Fruit fly (Drosophila melanogaster): ENCODE data around the gene CG3306.

The CG3306 gene

dm6 chr3L:9614589-9615442 is 13.5 kb downstream of the CG3306 start, which contains the start of gene LanB2:
TSS of gene LanB2 (plus strand) at chr3L:9614914.
- TF ChIP-seq Ets98B (GFP tag; IDR thresholded peaks at IDR 0.05) (peak; percentile 66; the same call in 1 of the 2 replicates), Pif1A (GFP tag; optimal IDR thresholded peaks at IDR 0.05) (peak; percentile 15), CG8159 (tag; optimal IDR thresholded peaks at IDR 0.05) (peak; percentile 37), rn (GFP tag; IDR thresholded peaks at IDR 0.05) (no peak), D1 (tag; optimal IDR thresholded peaks at IDR 0.05) (no peak), EcR (GFP tag; optimal IDR thresholded peaks at IDR 0.05) (peak; percentile 81), gl (tag; optimal IDR thresholded peaks at IDR 0.05) (peak; percentile 23), Snoo (tag; optimal IDR thresholded peaks at IDR 0.05) (no peak), CG15710 (tag; optimal IDR thresholded peaks at IDR 0.05) (peak; percentile 1), fd96Ca (GFP tag; IDR thresholded peaks at IDR 0.05) (peak; percentile 59; the same call in 1 of the 3 replicates), CG12605 (GFP tag; IDR thresholded peaks at IDR 0.05) (0 out of 2 replicates have a peak, but pooled peaks have one; percentile 13)

DNA sequence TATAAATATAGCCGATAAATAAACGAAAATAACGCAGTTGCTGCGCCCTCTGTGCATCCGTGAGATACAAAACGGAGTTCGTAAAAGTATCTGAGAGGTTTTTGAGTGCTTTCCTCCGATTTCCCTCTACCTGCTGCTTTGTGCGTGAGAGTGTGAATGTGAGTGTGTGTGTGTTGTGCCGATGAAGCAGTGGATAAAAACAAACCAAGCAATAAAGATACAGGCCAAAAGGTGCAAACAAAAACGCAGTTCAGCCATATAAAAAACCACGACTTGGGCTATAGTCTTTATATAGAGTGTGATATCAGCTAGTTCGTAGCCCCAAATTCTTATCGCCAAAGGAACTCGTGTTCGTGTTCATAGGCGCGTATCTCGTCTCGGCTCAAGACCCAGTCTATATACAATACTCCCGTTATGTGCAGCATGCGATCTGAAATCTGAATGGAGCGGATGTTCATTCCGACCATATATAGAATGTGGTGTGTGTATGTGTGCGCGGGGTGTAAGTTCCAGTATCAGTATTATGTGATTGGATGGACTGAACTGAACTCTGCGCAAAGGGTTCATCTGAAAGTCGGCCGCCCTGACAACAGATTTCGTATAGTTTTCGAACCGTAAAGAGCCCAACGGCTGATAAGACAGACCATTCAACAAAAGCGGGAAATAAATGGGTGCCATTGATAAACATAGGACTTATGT is 14.3 kb downstream of the CG3306 start:
- no peak for TF ChIP-seq Pif1B (GFP tag; optimal IDR thresholded peaks at IDR 0.05)
- no peak for TF ChIP-seq CG13204 (GFP tag; optimal IDR thresholded peaks at IDR 0.05)
- TF ChIP-seq D1 (tag; optimal IDR thresholded peaks at IDR 0.05), result no peak
- no peak for TF ChIP-seq CG32121 (GFP tag; IDR thresholded peaks at IDR 0.05)
- no peak for TF ChIP-seq CG15710 (tag; optimal IDR thresholded peaks at IDR 0.05)
- TF ChIP-seq EcR (GFP tag; optimal IDR thresholded peaks at IDR 0.05), result peak; percentile 67
- no peak for TF ChIP-seq CG9948 (tag; optimal IDR thresholded peaks at IDR 0.05)
- no peak for TF ChIP-seq rn (GFP tag; IDR thresholded peaks at IDR 0.05)

dm6 chr3L:9624014-9624413 is 22.7 kb downstream of the CG3306 start, which contains the start of gene CG3335:
TSS of gene CG3335 (plus strand) at chr3L:9624237.
- TF ChIP-seq CG8159 (tag; optimal IDR thresholded peaks at IDR 0.05) (no peak), Pif1B (GFP tag; optimal IDR thresholded peaks at IDR 0.05) (no peak), fd96Ca (GFP tag; IDR thresholded peaks at IDR 0.05) (no peak), D1 (tag; optimal IDR thresholded peaks at IDR 0.05) (no peak), CG14655 (GFP tag; optimal IDR thresholded peaks at IDR 0.05) (no peak), gl (tag; optimal IDR thresholded peaks at IDR 0.05) (no peak), CG34367 (tag; optimal IDR thresholded peaks at IDR 0.05) (no peak), CG13204 (GFP tag; optimal IDR thresholded peaks at IDR 0.05) (no peak), Snoo (tag; optimal IDR thresholded peaks at IDR 0.05) (no peak), CG32121 (GFP tag; IDR thresholded peaks at IDR 0.05) (no peak), CG9948 (tag; optimal IDR thresholded peaks at IDR 0.05) (no peak), rn (GFP tag; IDR thresholded peaks at IDR 0.05) (no peak)

DNA sequence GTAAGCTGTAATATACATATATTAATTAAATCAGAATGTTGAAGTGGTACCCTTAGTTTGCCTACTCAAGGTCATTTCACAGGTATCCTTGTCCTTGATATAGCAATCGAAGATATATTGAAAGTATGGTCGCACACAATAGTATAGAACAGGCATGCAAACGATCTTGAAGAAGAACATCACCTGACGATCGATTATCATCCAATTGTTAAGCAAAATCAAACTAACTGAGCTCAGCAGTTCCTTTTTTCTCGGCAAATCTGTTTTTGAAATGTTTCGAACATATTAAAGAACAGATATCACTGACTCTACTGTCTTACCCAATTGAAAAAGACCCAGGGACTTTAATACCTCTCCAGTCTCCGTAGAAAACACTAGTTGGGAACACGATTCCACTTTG is 27.1 kb downstream of the CG3306 start, which contains the start of gene Cyp40:
Gene Cyp40, plus strand, starts transcription at position 301 of the 400 bp plus-strand sequence.
- TF ChIP-seq CG12605 (GFP tag; IDR thresholded peaks at IDR 0.05), result no peak

DNA sequence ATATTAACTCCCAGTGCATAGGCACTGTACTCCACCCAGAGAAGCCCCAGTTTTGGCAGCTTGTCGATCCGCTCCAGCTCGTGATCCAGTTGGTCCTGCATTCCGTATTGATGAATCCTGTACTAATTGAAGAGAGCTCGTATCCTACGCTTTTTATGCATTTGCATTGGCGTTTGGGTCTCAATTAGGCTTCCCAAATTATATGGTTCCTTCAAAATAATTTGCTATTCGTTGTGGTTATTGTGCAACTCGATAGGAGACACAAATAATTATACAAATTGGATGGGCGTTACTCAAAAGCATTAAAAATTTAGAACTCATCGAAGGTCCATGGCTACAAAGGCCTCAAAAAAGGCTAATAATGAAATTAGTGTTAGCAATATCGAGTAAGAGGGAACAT is 27.8 kb downstream of the CG3306 start, which contains the start of gene Or67b:
Gene Or67b, minus strand, starts transcription at position 101 of the 400 bp plus-strand sequence.
- TF ChIP-seq rn (GFP tag; IDR thresholded peaks at IDR 0.05) (no peak), Snoo (tag; optimal IDR thresholded peaks at IDR 0.05) (no peak), CG34367 (tag; optimal IDR thresholded peaks at IDR 0.05) (no peak), CG13204 (GFP tag; optimal IDR thresholded peaks at IDR 0.05) (no peak), CG17806 (tag; optimal IDR thresholded peaks at IDR 0.05) (no peak), CG32121 (GFP tag; IDR thresholded peaks at IDR 0.05) (no peak)

DNA sequence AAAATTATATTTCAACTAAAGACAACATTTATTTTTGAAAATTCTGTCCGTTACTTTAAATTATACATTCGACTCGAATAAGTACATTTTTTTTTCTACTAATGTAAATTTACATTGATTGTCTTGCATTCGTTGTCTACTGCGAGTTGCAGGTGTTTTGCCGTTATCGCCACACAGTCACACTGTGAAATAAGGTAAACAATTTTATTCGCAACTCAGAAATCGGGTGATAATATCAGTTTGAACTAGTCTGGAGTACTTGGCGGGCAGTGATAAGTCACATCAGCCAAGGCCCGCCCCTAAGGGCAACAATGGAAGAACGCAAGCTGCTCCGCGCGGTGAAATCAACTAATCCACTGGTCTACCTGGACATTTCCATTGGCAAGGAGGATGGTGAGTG is 28.6 kb downstream of the CG3306 start:
- TF ChIP-seq CG9948 (tag; optimal IDR thresholded peaks at IDR 0.05) (no peak), CG17806 (tag; optimal IDR thresholded peaks at IDR 0.05) (no peak), Snoo (tag; optimal IDR thresholded peaks at IDR 0.05) (no peak), CG10348 (GFP tag; IDR thresholded peaks at IDR 0.05) (no peak), gl (tag; optimal IDR thresholded peaks at IDR 0.05) (no peak), CG12605 (GFP tag; IDR thresholded peaks at IDR 0.05) (no peak), CG34367 (tag; optimal IDR thresholded peaks at IDR 0.05) (no peak), CG13204 (GFP tag; optimal IDR thresholded peaks at IDR 0.05) (no peak), CG4496 (GFP tag; IDR thresholded peaks at IDR 0.05) (no peak), CG32121 (GFP tag; IDR thresholded peaks at IDR 0.05) (no peak)

DNA sequence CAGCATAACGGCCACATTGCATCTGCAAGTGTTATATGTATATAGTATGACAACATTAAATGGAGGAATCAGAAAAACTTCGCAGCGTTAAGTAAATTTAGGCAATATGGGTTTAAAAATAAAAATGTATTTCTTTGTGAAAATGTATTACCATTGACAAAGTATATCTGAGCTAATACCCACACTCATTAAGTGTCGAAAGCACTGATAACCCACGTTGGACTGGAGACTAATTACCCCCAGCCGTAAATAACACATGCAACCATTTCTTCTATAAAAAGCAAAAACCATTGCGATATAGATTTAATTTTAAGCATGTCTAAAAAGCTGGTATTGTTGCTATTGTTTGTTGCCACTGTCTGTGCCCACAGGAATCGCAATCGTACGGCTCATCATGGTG is 36.5 kb downstream of the CG3306 start, which contains the start of gene CG8329:
Gene CG8329, plus strand, starts transcription at position 301 of the 400 bp plus-strand sequence.
- TF ChIP-seq CG34367 (tag; optimal IDR thresholded peaks at IDR 0.05) (no peak), EcR (GFP tag; optimal IDR thresholded peaks at IDR 0.05) (no peak), CG10348 (GFP tag; IDR thresholded peaks at IDR 0.05) (no peak)

Data from whole organism, pupa.